Worm (Caenorhabditis elegans) whole organism, midembryonic: ENCODE measurements around the gene T24E12.10.

Source experiments
- flt-1 ChIP-seq: fragments of 200-800 bp; sonication (Bioruptor generic); IDR thresholded peaks from 2 replicates; pipeline ENCODE4 v1.3.6; 2022; ENCODE audit warnings: missing genetic modification characterization, missing compliant biosample characterization
- klf-2 ChIP-seq: fragments of 200-800 bp; sonication (Bioruptor generic); conservative IDR thresholded peaks from 2 replicates; pipeline ENCODE4 v1.3.6; 2022; ENCODE audit warnings: missing genetic modification reagents, missing genetic modification characterization, missing compliant biosample characterization
- ztf-23 ChIP-seq: fragments of 200-800 bp; sonication (Bioruptor generic); IDR thresholded peaks from 2 replicates; pipeline ENCODE4 v1.3.6; 2022; ENCODE audit warnings: missing genetic modification reagents, missing genetic modification characterization, missing compliant biosample characterization
- ztf-29 ChIP-seq: fragments of 200-800 bp; sonication (Bioruptor generic); IDR thresholded peaks from 2 replicates; pipeline ENCODE4 v1.3.6; 2022; ENCODE audit warnings: missing genetic modification reagents, missing genetic modification characterization, missing compliant biosample characterization

DNA sequence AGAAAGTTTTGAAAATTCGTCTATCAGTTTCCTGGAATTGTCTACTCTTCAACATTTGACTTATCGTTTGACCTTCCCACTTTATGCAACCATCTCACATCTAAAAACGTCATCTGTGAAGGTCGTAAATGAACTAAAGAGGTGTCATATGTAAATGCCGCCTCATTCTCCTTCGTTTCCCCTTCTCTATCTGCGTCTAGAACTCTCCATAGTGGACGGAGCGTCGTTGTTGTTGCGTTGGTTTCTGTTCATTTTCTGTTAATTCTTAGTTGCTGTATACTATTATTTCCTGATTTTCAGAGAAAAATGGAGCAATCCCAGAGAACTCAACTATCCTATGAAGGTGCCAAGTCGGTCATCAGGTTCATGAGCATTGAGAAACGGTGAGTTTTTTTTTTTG, 56.1 kb downstream of the T24E12.10 start, which contains the start of gene fbxc-52:
- TF ChIP-seq ztf-23 (GFP tag; lab: Robert Waterston, UW) (no peak), flt-1 (GFP tag; lab: Robert Waterston, UW) (no peak), ztf-29 (GFP tag; lab: Robert Waterston, UW) (no peak), klf-2 (GFP tag; lab: Robert Waterston, UW) (no peak)
